Fruit fly (Drosophila melanogaster): Measurements from ENCODE around the gene bbx.
A peak's percentile ranks its signal among the peaks of the same experiment; 100 is the strongest.

bbx gene

DNA sequence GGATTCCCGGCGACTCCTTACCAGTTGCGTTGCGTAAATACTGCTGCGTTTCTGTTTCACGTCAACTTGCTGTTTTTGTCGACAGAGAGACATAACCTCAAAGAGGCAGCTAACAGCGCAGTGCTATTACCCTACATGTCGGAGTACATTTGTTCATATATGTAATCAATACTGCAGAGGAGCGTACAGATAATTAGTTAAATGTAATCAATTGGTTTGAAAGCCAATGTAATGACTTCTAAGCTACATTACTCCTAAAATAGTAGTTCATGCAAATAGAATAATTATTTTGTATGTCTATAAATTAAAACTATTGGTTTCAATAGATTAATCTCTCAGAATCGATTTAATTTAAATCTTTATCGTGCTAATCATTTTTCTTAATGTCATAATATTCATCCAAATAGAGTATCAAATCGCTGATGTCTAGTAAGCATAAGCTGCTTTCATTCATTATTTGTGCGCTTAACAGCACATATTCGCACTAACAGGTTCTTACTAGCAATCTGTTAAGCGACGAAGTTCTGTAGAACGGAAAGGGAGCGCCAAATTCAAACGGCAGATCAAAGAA, 43.5 kb upstream of the bbx start, which contains the start of the genes SLIRP1 and anox (continued):
- TF ChIP-seq ATbp (GFP tag; optimal IDR thresholded peaks at IDR 0.05) (peak; percentile 66), rib (GFP tag; IDR thresholded peaks at IDR 0.05) (0 out of 2 replicates have a peak, but pooled peaks have one; percentile 33), CG11723 (GFP tag; optimal IDR thresholded peaks at IDR 0.05) (peak; percentile 56), ci (GFP tag; IDR thresholded peaks at IDR 0.05) (peak; percentile 63; the same call in 2 of the 3 replicates), sd (tag; optimal IDR thresholded peaks at IDR 0.05) (no peak), hkb (optimal IDR thresholded peaks at IDR 0.05) (no peak), hkb (GFP tag; IDR thresholded peaks at IDR 0.05) (peak; percentile 84), CG17829 (tag; optimal IDR thresholded peaks at IDR 0.05) (peak; percentile 87), YL-1 (GFP tag; optimal IDR thresholded peaks at IDR 0.05) (peak; percentile 52), CG15269 (tag; optimal IDR thresholded peaks at IDR 0.05) (peak; percentile 89), CG2875 (GFP tag; optimal IDR thresholded peaks at IDR 0.05) (peak; percentile 63), prd (optimal IDR thresholded peaks at IDR 0.05) (no peak), prd (GFP tag; IDR thresholded peaks at IDR 0.05) (peak; percentile 80), CG9437 (GFP tag; optimal IDR thresholded peaks at IDR 0.05) (peak; percentile 97), Hsf (GFP tag; optimal IDR thresholded peaks at IDR 0.05) (peak; percentile 89), MESR4 (GFP tag; optimal IDR thresholded peaks at IDR 0.05) (no peak), Dp (GFP tag; optimal IDR thresholded peaks at IDR 0.05) (peak; percentile 64), CG42726 (GFP tag; IDR thresholded peaks at IDR 0.05; ENCODE audit: partially characterized antibody) (no peak), Tbp (GFP tag; optimal IDR thresholded peaks at IDR 0.05) (no peak), NK7.1 (GFP tag; optimal IDR thresholded peaks at IDR 0.05) (peak; percentile 50), CG13287 (GFP tag; IDR thresholded peaks at IDR 0.05; ENCODE audit: partially characterized antibody) (no peak), CG4707 (GFP tag; optimal IDR thresholded peaks at IDR 0.05) (peak; percentile 52), CG10267 (tag; optimal IDR thresholded peaks at IDR 0.05) (peak; percentile 83), Dref (GFP tag; IDR thresholded peaks at IDR 0.05) (no peak), Med (GFP tag) (peak; percentile 92), Vsx1 (GFP tag; optimal IDR thresholded peaks at IDR 0.05) (peak; percentile 87), Gsc (GFP tag; IDR thresholded peaks at IDR 0.05) (peak; percentile 44; the same call in 1 of the 2 replicates), Side (GFP tag; optimal IDR thresholded peaks at IDR 0.05) (peak; percentile 69), sob (GFP tag; IDR thresholded peaks at IDR 0.05) (peak; percentile 70), CG12155 (GFP tag; optimal IDR thresholded peaks at IDR 0.05) (peak; percentile 77), CG12769 (tag; optimal IDR thresholded peaks at IDR 0.05) (peak; percentile 83), az2 (GFP tag; optimal IDR thresholded peaks at IDR 0.05) (peak; percentile 85), CG9215 (GFP tag; IDR thresholded peaks at IDR 0.05) (peak; percentile 77), CG1603 (tag; optimal IDR thresholded peaks at IDR 0.05) (peak; percentile 66), Poxn (GFP tag; IDR thresholded peaks at IDR 0.05) (peak; percentile 46; the same call in 1 of the 2 replicates), Xrp1 (GFP tag; IDR thresholded peaks at IDR 0.05) (peak; percentile 87), Mad (GFP tag; optimal IDR thresholded peaks at IDR 0.05) (peak; percentile 41), Sox102F (GFP tag; optimal IDR thresholded peaks at IDR 0.05) (peak; percentile 89), NC2α (GFP tag; optimal IDR thresholded peaks at IDR 0.05) (peak; percentile 69), CG9932 (GFP tag; IDR thresholded peaks at IDR 0.05) (peak; percentile 86), ac (GFP tag; optimal IDR thresholded peaks at IDR 0.05) (peak; percentile 20), chif (GFP tag; optimal IDR thresholded peaks at IDR 0.05) (peak; percentile 54 to 79), maf-S (GFP tag; optimal IDR thresholded peaks at IDR 0.05) (peak; percentile 69), pho (GFP tag; optimal IDR thresholded peaks at IDR 0.05) (peak; percentile 81), btn (GFP tag; optimal IDR thresholded peaks at IDR 0.05) (peak; percentile 18), H15 (GFP tag; IDR thresholded peaks at IDR 0.05) (peak; percentile 72), gfzf (GFP tag; optimal IDR thresholded peaks at IDR 0.05) (no peak), HLH3B (GFP tag; IDR thresholded peaks at IDR 0.05) (peak; percentile 73), Hr51 (GFP tag; optimal IDR thresholded peaks at IDR 0.05) (peak; percentile 39 to 92), lmd (GFP tag; IDR thresholded peaks at IDR 0.05) (peak; percentile 88), gro (GFP tag; optimal IDR thresholded peaks at IDR 0.05) (peak; percentile 82)

Measured in whole organism, embryonic.